Worm (Caenorhabditis elegans): ENCODE measurements around the gene gei-6.

DNA sequence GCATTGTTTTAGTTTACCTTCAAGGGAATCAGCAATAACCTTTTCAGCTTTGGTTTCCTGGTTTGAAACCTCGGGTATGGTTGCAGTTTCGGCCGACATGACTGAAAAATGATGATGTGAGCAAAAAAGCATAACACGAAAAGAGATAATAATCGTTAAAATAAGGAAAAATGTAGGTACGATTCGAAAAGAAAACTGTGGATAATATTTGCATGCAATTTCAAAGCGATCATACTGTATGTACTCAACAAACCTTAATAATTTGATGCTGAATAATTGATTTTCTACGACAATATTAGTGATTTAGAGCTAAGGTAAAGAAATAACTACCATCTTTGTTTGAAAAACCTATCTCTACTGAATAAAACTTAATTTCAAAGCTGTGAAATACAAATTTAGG, 34.6 kb downstream of the gei-6 start, which contains the start of gene attf-2:
- TF ChIP-seq nhr-90 (tag; optimal IDR thresholded peaks at IDR 0.05), result no peak
- no peak for TF ChIP-seq C06A6.2 (GFP tag; conservative IDR thresholded peaks at IDR 0.05)
- TF ChIP-seq ztf-6 (GFP tag; IDR thresholded peaks at IDR 0.05), result no peak
- no peak for TF ChIP-seq pha-4 (tag; optimal IDR thresholded peaks at IDR 0.05)

Measured in whole organism, young adult.